Worm (Caenorhabditis elegans) whole organism, midembryonic: ENCODE measurements around the gene str-141.

Source experiments
- T22C8.4 ChIP-seq: fragments of 200-800 bp; sonication (Bioruptor generic); IDR thresholded peaks from 2 replicates; pipeline ENCODE4 v1.3.6; 2022; ENCODE audit warnings: missing genetic modification characterization, missing compliant biosample characterization
- cog-1 ChIP-seq: sonication (generic microtip); optimal IDR thresholded peaks from 2 replicates; lab custom pipeline; 2016; ENCODE audit warnings: missing genetic modification characterization, missing compliant biosample characterization
- flt-1 ChIP-seq: fragments of 200-800 bp; sonication (Bioruptor generic); IDR thresholded peaks from 2 replicates; pipeline ENCODE4 v1.3.6; 2022; ENCODE audit warnings: missing genetic modification characterization, missing compliant biosample characterization
- klf-2 ChIP-seq: fragments of 200-800 bp; sonication (Bioruptor generic); conservative IDR thresholded peaks from 2 replicates; pipeline ENCODE4 v1.3.6; 2022; ENCODE audit warnings: missing genetic modification reagents, missing genetic modification characterization, missing compliant biosample characterization
- med-1 ChIP-seq: sonication (generic microtip); optimal IDR thresholded peaks from 2 replicates; lab custom pipeline; 2017; ENCODE audit warnings: missing genetic modification characterization, mild to moderate bottlenecking, missing compliant biosample characterization, antibody characterized with exemption, missing genetic modification reagents; ENCODE audit not compliant: insufficient read depth
- ref-1 ChIP-seq: fragments of 200-800 bp; sonication (Bioruptor generic); conservative IDR thresholded peaks from 2 replicates; pipeline ENCODE4 v1.3.6; 2022; ENCODE audit warnings: missing genetic modification reagents, missing genetic modification characterization, missing compliant biosample characterization
- tab-1 ChIP-seq: fragments of 200-800 bp; sonication (Bioruptor generic); IDR thresholded peaks from 2 replicates; pipeline ENCODE4 v1.3.6; 2022; ENCODE audit warnings: missing genetic modification characterization, missing compliant biosample characterization
- ztf-23 ChIP-seq: fragments of 200-800 bp; sonication (Bioruptor generic); IDR thresholded peaks from 2 replicates; pipeline ENCODE4 v1.3.6; 2022; ENCODE audit warnings: missing genetic modification reagents, missing genetic modification characterization, missing compliant biosample characterization

ce11 chrV:11341913-11342312, 18.3 kb upstream of the str-141 start, which contains the start of gene T02E9.5:
- TF ChIP-seq med-1 (GFP tag; lab: Kevin White, UChicago) (no peak), tab-1 (GFP tag; lab: Robert Waterston, UW) (no peak), flt-1 (no peak), klf-2 (no peak), ztf-23 (GFP tag; lab: Robert Waterston, UW) (no peak), cog-1 (no peak), ref-1 (GFP tag; lab: Robert Waterston, UW) (no peak), T22C8.4 (GFP tag; lab: Robert Waterston, UW) (no peak)
